Worm (Caenorhabditis elegans) whole organism, early embryonic: ENCODE measurements around the gene F32D1.3.

Experiments
- aly-1 ChIP-seq: sonication (generic microtip); optimal IDR thresholded peaks from 2 replicates; lab custom pipeline; 2016; ENCODE audit warnings: missing genetic modification characterization, missing compliant biosample characterization
- ama-1 ChIP-seq: fragments of 150-350 bp; optimal IDR thresholded peaks from 2 replicates; lab custom pipeline; 2014
- ets-7 ChIP-seq: sonication (generic microtip); optimal IDR thresholded peaks from 2 replicates; lab custom pipeline; 2016; ENCODE audit warnings: missing genotype, missing genetic modification characterization, missing compliant biosample characterization
- scrt-1 ChIP-seq: fragments of 200-800 bp; sonication (Bioruptor generic); IDR thresholded peaks from 2 replicates; pipeline ENCODE4 v1.3.6; 2022; ENCODE audit warnings: missing genetic modification characterization, missing compliant biosample characterization

ce11 chrV:4302842-4303241, 58.5 kb downstream of the F32D1.3 start:
- TF ChIP-seq ama-1 (lab: Kevin White, UChicago): no peak
- no peak for TF ChIP-seq scrt-1 (GFP tag; lab: Robert Waterston, UW)
- no peak for TF ChIP-seq aly-1 (tag; lab: Kevin White, UChicago)
- TF ChIP-seq ets-7: no peak
